Worm (Caenorhabditis elegans): Measurements from ENCODE around the gene W07G1.7.

Gene W07G1.7

ce11 chrII:13935907-13936306, 30.2 kb downstream of the W07G1.7 start:
- TF ChIP-seq bed-3 (GFP tag; optimal IDR thresholded peaks at IDR 0.05) (no peak), ceh-83 (GFP tag; optimal IDR thresholded peaks at IDR 0.05) (no peak), pha-4 (tag; optimal IDR thresholded peaks at IDR 0.05) (no peak), M03D4.4 (tag; optimal IDR thresholded peaks at IDR 0.05) (no peak)

DNA sequence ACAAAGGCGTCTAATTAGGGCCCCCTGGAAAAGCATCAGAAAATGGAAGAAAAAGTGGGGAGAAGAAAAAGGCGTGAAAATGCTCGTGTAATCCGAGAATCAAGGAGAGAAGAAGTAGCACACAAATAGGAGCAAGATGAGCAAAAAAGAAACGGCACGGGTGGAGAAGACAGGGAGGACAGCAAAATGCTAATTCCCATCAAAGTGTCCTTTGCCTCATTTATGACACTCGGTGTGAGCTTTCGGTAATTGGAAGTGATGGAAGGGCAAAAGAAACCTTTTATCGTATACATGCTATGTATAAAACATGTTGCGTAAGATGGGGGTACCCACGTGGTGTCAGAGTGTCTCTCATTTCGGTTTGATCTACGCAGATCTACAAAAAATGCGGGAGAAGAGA, 32.6 kb downstream of the W07G1.7 start:
- TF ChIP-seq mls-2 (tag; optimal IDR thresholded peaks at IDR 0.05) (peak; percentile 4), lin-32 (GFP tag; optimal IDR thresholded peaks at IDR 0.05) (no peak)

ce11 chrII:13931944-13932343, 34.2 kb downstream of the W07G1.7 start, which contains the start of gene hot-3:
TSS of gene hot-3 (minus strand) at chrII:13932044.
- no peak for TF ChIP-seq lsy-2 (tag; optimal IDR thresholded peaks at IDR 0.05)
- TF ChIP-seq unc-120 (tag; optimal IDR thresholded peaks at IDR 0.05; ENCODE audit: poor library complexity, severe bottlenecking), result no peak
- TF ChIP-seq M03D4.4 (tag; optimal IDR thresholded peaks at IDR 0.05), result no peak
- no peak for TF ChIP-seq mls-2 (tag; optimal IDR thresholded peaks at IDR 0.05)
- TF ChIP-seq blmp-1 (tag; optimal IDR thresholded peaks at IDR 0.05), result no peak
- TF ChIP-seq ceh-83 (GFP tag; optimal IDR thresholded peaks at IDR 0.05), result no peak
- no peak for TF ChIP-seq nhr-76 (tag; optimal IDR thresholded peaks at IDR 0.05)
- no peak for TF ChIP-seq mab-5 (tag; optimal IDR thresholded peaks at IDR 0.05)
- no peak for TF ChIP-seq sem-2 (GFP tag; optimal IDR thresholded peaks at IDR 0.05)
- no peak for TF ChIP-seq pha-4 (tag; optimal IDR thresholded peaks at IDR 0.05)
- TF ChIP-seq lin-13 (tag; optimal IDR thresholded peaks at IDR 0.05), result no peak
- no peak for TF ChIP-seq nhr-237 (tag; optimal IDR thresholded peaks at IDR 0.05)
- no peak for TF ChIP-seq elt-3 (tag; optimal IDR thresholded peaks at IDR 0.05)
- TF ChIP-seq mep-1 (tag; optimal IDR thresholded peaks at IDR 0.05), result no peak
- TF ChIP-seq ceh-39 (tag; optimal IDR thresholded peaks at IDR 0.05), result no peak

DNA sequence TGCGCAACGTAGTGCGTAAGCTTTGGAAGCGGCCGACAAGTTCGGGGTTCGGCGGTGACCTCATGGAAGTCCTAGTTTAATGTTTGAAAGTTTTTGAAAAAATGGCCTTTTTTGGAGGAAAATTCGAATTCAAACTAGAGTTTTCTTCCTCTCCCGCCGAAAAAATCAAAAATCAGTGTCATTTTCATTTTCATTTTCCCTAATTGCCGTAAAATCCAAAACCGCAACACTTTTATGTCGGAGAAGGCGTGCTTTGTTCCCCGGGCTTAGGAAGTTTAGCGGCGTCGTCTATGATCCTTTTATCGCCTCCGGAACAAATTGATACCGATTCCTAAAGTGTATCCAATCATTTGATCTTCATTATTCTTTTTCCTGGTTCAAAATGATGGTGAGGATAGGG, 41.2 kb downstream of the W07G1.7 start, which contains the start of gene mltn-5:
Gene mltn-5, plus strand, starts transcription at position 301 of the 400 bp plus-strand sequence.
- TF ChIP-seq nhr-76 (tag; optimal IDR thresholded peaks at IDR 0.05) (no peak), ces-1 (GFP tag; optimal IDR thresholded peaks at IDR 0.05) (no peak), lin-13 (tag; optimal IDR thresholded peaks at IDR 0.05) (no peak), elt-1 (tag; optimal IDR thresholded peaks at IDR 0.05; ENCODE audit: borderline replicate concordance, insufficient read depth) (no peak), lin-32 (GFP tag; optimal IDR thresholded peaks at IDR 0.05) (no peak), hlh-1 (tag; optimal IDR thresholded peaks at IDR 0.05) (no peak), tbx-8 (GFP tag; optimal IDR thresholded peaks at IDR 0.05) (no peak), sem-2 (GFP tag; optimal IDR thresholded peaks at IDR 0.05) (no peak), blmp-1 (tag; optimal IDR thresholded peaks at IDR 0.05) (no peak), ceh-43 (GFP tag; optimal IDR thresholded peaks at IDR 0.05) (no peak), drap-1 (GFP tag; optimal IDR thresholded peaks at IDR 0.05) (no peak), unc-120 (tag; optimal IDR thresholded peaks at IDR 0.05; ENCODE audit: poor library complexity, severe bottlenecking) (no peak), elt-3 (tag; optimal IDR thresholded peaks at IDR 0.05) (no peak), lsy-2 (tag; optimal IDR thresholded peaks at IDR 0.05) (no peak), mls-2 (tag; optimal IDR thresholded peaks at IDR 0.05) (no peak), M03D4.4 (tag; optimal IDR thresholded peaks at IDR 0.05) (no peak), pha-4 (tag; optimal IDR thresholded peaks at IDR 0.05) (no peak), nhr-12 (tag; optimal IDR thresholded peaks at IDR 0.05) (no peak), ceh-83 (GFP tag; optimal IDR thresholded peaks at IDR 0.05) (no peak), nhr-2 (tag; optimal IDR thresholded peaks at IDR 0.05) (no peak)

DNA sequence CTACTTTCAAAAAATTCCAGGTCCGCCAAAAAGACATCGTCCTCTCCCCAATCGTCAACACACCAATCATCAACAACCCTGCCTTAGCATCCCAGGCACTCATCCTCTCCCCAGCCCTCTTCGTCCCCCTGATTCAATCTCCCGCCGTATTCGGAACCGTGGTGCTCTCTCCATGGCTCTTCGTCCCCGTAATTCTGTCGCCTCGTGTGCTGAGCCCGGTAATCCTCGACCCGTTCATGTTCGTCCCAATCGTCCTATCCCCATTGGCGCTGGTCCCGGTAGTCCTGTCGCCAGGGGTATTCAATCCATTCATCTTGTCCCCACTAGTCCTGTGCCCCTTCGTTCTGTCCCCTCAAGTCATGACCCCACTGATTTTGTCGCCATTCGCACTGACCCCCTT, 47.0 kb downstream of the W07G1.7 start:
- TF ChIP-seq zip-8 (tag; optimal IDR thresholded peaks at IDR 0.05), result no peak
- no peak for TF ChIP-seq drap-1 (GFP tag; optimal IDR thresholded peaks at IDR 0.05)
- TF ChIP-seq flh-1 (GFP tag; optimal IDR thresholded peaks at IDR 0.05), result no peak
- TF ChIP-seq ceh-43 (GFP tag; optimal IDR thresholded peaks at IDR 0.05), result no peak
- TF ChIP-seq hlh-1 (tag; optimal IDR thresholded peaks at IDR 0.05), result no peak
- no peak for TF ChIP-seq sem-2 (GFP tag; optimal IDR thresholded peaks at IDR 0.05)

DNA sequence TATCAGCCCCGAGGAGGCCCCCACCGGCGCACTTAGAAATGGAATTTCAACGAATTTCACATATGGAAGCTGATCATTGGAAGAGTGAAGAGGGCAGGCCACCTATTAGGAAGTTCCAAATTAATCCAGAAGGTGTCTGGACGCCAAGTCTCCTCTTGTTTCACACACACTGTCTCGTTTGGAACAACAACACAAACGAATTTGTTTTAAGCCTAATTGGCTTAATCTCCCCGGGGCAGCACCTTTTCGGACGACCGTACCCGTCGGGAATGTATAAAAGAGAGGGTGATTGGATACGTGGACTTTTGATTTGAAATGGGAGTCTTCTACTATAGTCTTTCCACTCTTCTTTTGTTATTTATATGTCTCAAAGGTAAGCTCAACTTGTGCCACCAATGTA, 50.1 kb downstream of the W07G1.7 start, which contains the start of gene mltn-3:
Gene mltn-3, plus strand, starts transcription at position 301 of the 400 bp plus-strand sequence.
- TF ChIP-seq unc-62 (GFP tag; optimal IDR thresholded peaks at IDR 0.05) (no peak), cnd-1 (tag; optimal IDR thresholded peaks at IDR 0.05) (no peak), lin-13 (tag; optimal IDR thresholded peaks at IDR 0.05) (no peak), mab-5 (tag; optimal IDR thresholded peaks at IDR 0.05) (no peak), nhr-76 (tag; optimal IDR thresholded peaks at IDR 0.05) (no peak), lsy-2 (tag; optimal IDR thresholded peaks at IDR 0.05) (no peak), bed-3 (GFP tag; optimal IDR thresholded peaks at IDR 0.05) (no peak), snpc-4 (tag; optimal IDR thresholded peaks at IDR 0.05) (no peak), tbx-8 (GFP tag; optimal IDR thresholded peaks at IDR 0.05) (no peak), mep-1 (tag; optimal IDR thresholded peaks at IDR 0.05) (no peak), ceh-83 (GFP tag; optimal IDR thresholded peaks at IDR 0.05) (no peak)

Data from whole organism, mixed stage, embryonic.